Fruit fly (Drosophila melanogaster): ENCODE data around the gene AnxB11.

AnxB11 gene

dm6 chrX:16441245-16441644 lies 19.2 kb upstream of the AnxB11 start, which contains the start of the genes Cdc50 and rngo (continued):
- TF ChIP-seq CG13424 (tag; optimal IDR thresholded peaks at IDR 0.05) (peak; percentile 2), Spps (tag; optimal IDR thresholded peaks at IDR 0.05) (no peak), chinmo (GFP tag; IDR thresholded peaks at IDR 0.05; ENCODE audit: partially characterized antibody) (peak; percentile 91), pros (GFP tag; optimal IDR thresholded peaks at IDR 0.05) (no peak), lbe (GFP tag; optimal IDR thresholded peaks at IDR 0.05) (peak; percentile 70), HLH54F (GFP tag; optimal IDR thresholded peaks at IDR 0.05) (no peak), CG9609 (GFP tag; optimal IDR thresholded peaks at IDR 0.05) (peak; percentile 39), CG12071 (GFP tag; optimal IDR thresholded peaks at IDR 0.05) (no peak), CG11085 (GFP tag; IDR thresholded peaks at IDR 0.05) (no peak), crc (GFP tag; optimal IDR thresholded peaks at IDR 0.05) (no peak), Scr (GFP tag; IDR thresholded peaks at IDR 0.05; ENCODE audit: partially characterized antibody) (peak; percentile 99), HLH4C (GFP tag; IDR thresholded peaks at IDR 0.05; ENCODE audit: partially characterized antibody) (peak; percentile 99), gro (GFP tag; optimal IDR thresholded peaks at IDR 0.05) (peak; percentile 60), CG30403 (GFP tag; optimal IDR thresholded peaks at IDR 0.05) (peak; percentile 43), CG10274 (GFP tag; optimal IDR thresholded peaks at IDR 0.05) (no peak), Opbp (GFP tag; IDR thresholded peaks at IDR 0.05; ENCODE audit: partially characterized antibody) (peak; percentile 91), CG42726 (GFP tag; IDR thresholded peaks at IDR 0.05; ENCODE audit: partially characterized antibody) (peak; percentile 74; the same call in 1 of the 2 replicates), pnt (GFP tag; optimal IDR thresholded peaks at IDR 0.05) (no peak), lmd (GFP tag; IDR thresholded peaks at IDR 0.05) (no peak), Adf1 (GFP tag; IDR thresholded peaks at IDR 0.05) (0 out of 2 replicates have a peak, but pooled peaks have one; percentile 27), HmgZ (tag; optimal IDR thresholded peaks at IDR 0.05) (peak; percentile 37), gcm2 (GFP tag; optimal IDR thresholded peaks at IDR 0.05) (no peak), CG12942 (GFP tag; optimal IDR thresholded peaks at IDR 0.05) (no peak), CG8290 (GFP tag; optimal IDR thresholded peaks at IDR 0.05) (peak; percentile 31), CG8290 (tag; optimal IDR thresholded peaks at IDR 0.05) (peak in 1 of 2 experiments; percentile 29), CG17912 (GFP tag; optimal IDR thresholded peaks at IDR 0.05) (no peak), dm (GFP tag; optimal IDR thresholded peaks at IDR 0.05) (peak; percentile 65), hbn (GFP tag; IDR thresholded peaks at IDR 0.05; ENCODE audit: partially characterized antibody) (peak; percentile 96), phol (tag; optimal IDR thresholded peaks at IDR 0.05) (peak; percentile 60), CG34422 (GFP tag; IDR thresholded peaks at IDR 0.05) (0 out of 3 replicates have a peak, but pooled peaks have one; percentile 25), CG17328 (GFP tag; IDR thresholded peaks at IDR 0.05) (no peak), zen2 (GFP tag; IDR thresholded peaks at IDR 0.05; ENCODE audit: partially characterized antibody) (peak; percentile 90), zfh1 (GFP tag; IDR thresholded peaks at IDR 0.05) (no peak), CG12299 (tag; optimal IDR thresholded peaks at IDR 0.05) (peak; percentile 6), CG4707 (GFP tag; optimal IDR thresholded peaks at IDR 0.05) (no peak), zf30C (GFP tag; optimal IDR thresholded peaks at IDR 0.05) (no peak), Optix (GFP tag; IDR thresholded peaks at IDR 0.05) (no peak), crp (GFP tag; optimal IDR thresholded peaks at IDR 0.05) (peak in 1 of 2 experiments; percentile 28), ind (GFP tag; optimal IDR thresholded peaks at IDR 0.05) (no peak), Sin3A (optimal IDR thresholded peaks at IDR 0.05) (peak; percentile 90), al (GFP tag; IDR thresholded peaks at IDR 0.05) (no peak), CG10366 (GFP tag; IDR thresholded peaks at IDR 0.05) (no peak), CG13287 (GFP tag; IDR thresholded peaks at IDR 0.05; ENCODE audit: partially characterized antibody) (peak; percentile 98), jumu (GFP tag; optimal IDR thresholded peaks at IDR 0.05) (peak; percentile 39), schlank (tag; optimal IDR thresholded peaks at IDR 0.05) (no peak), Drgx (GFP tag; IDR thresholded peaks at IDR 0.05) (no peak), ato (GFP tag; IDR thresholded peaks at IDR 0.05; ENCODE audit: partially characterized antibody) (peak; percentile 91), tna (GFP tag; IDR thresholded peaks at IDR 0.05; ENCODE audit: partially characterized antibody) (peak; percentile 92), lola (GFP tag; optimal IDR thresholded peaks at IDR 0.05) (peak in 1 of 3 experiments; percentile 35), CG16813 (GFP tag; IDR thresholded peaks at IDR 0.05; ENCODE audit: partially characterized antibody) (peak; percentile 99)

All from whole organism, embryonic.